Fruit fly (Drosophila melanogaster): ENCODE measurements around the gene trh.

trh gene

dm6 chr3L:327833-328232, 64.6 kb downstream of the trh start, which contains the start of the genes Atac3 and Ptpmeg (continued):
- TF ChIP-seq CG12744 (GFP tag; optimal IDR thresholded peaks at IDR 0.05) = no peak
- no peak for TF ChIP-seq PHDP (tag; optimal IDR thresholded peaks at IDR 0.05)
- peak; percentile 10 for TF ChIP-seq CG15601 (tag; optimal IDR thresholded peaks at IDR 0.05)
- no peak for TF ChIP-seq sima (GFP tag; optimal IDR thresholded peaks at IDR 0.05)
- peak; percentile 46; the same call in 1 of the 2 replicates for TF ChIP-seq sna (GFP tag; IDR thresholded peaks at IDR 0.05; ENCODE audit: partially characterized antibody)
- peak; percentile 15 for TF ChIP-seq Hmr (GFP tag; optimal IDR thresholded peaks at IDR 0.05)
- peak; percentile 51 for TF ChIP-seq hbn (GFP tag; IDR thresholded peaks at IDR 0.05; ENCODE audit: partially characterized antibody)
- TF ChIP-seq CG13287 (GFP tag; IDR thresholded peaks at IDR 0.05; ENCODE audit: partially characterized antibody) = peak; percentile 68
- peak; percentile 54; the same call in 2 of the 3 replicates for TF ChIP-seq CG14860 (GFP tag; IDR thresholded peaks at IDR 0.05; ENCODE audit: partially characterized antibody)
- TF ChIP-seq Dll (GFP tag; IDR thresholded peaks at IDR 0.05; ENCODE audit: partially characterized antibody) = peak; percentile 75
- TF ChIP-seq sug (tag; optimal IDR thresholded peaks at IDR 0.05) = peak; percentile 0
- peak; percentile 58 for TF ChIP-seq Lhr (GFP tag; optimal IDR thresholded peaks at IDR 0.05)
- TF ChIP-seq ssp (GFP tag; IDR thresholded peaks at IDR 0.05) = no peak
- peak; percentile 30 for TF ChIP-seq CG17829 (tag; optimal IDR thresholded peaks at IDR 0.05)
- no peak for TF ChIP-seq Deaf1 (tag; optimal IDR thresholded peaks at IDR 0.05)
- TF ChIP-seq HLH4C (GFP tag; IDR thresholded peaks at IDR 0.05; ENCODE audit: partially characterized antibody) = peak; percentile 29; the same call in 1 of the 3 replicates
- TF ChIP-seq Bgb (GFP tag; IDR thresholded peaks at IDR 0.05; ENCODE audit: partially characterized antibody) = peak; percentile 18; the same call in 1 of the 2 replicates
- TF ChIP-seq Med (GFP tag) = peak; percentile 34

- peak; percentile 17 for TF ChIP-seq Nf-YC (tag; optimal IDR thresholded peaks at IDR 0.05)
- TF ChIP-seq pita (GFP tag; optimal IDR thresholded peaks at IDR 0.05) = no peak
- TF ChIP-seq nom (GFP tag; optimal IDR thresholded peaks at IDR 0.05) = no peak
- no peak for TF ChIP-seq Elba2 (GFP tag; optimal IDR thresholded peaks at IDR 0.05)
- no peak for TF ChIP-seq al (GFP tag; IDR thresholded peaks at IDR 0.05)
- no peak for TF ChIP-seq Stat92E (GFP tag; optimal IDR thresholded peaks at IDR 0.05)
- TF ChIP-seq sens-2 (GFP tag; IDR thresholded peaks at IDR 0.05) = no peak
- no peak for TF ChIP-seq bcd (GFP tag; optimal IDR thresholded peaks at IDR 0.05)
- TF ChIP-seq Hr3 (GFP tag; optimal IDR thresholded peaks at IDR 0.05) = no peak
- TF ChIP-seq CG7745 (tag; optimal IDR thresholded peaks at IDR 0.05) = no peak
- TF ChIP-seq CG13424 (tag; optimal IDR thresholded peaks at IDR 0.05) = no peak
- TF ChIP-seq kay (GFP tag; optimal IDR thresholded peaks at IDR 0.05) = peak; percentile 50
- TF ChIP-seq CG13894 (tag; optimal IDR thresholded peaks at IDR 0.05) = no peak
- TF ChIP-seq Vsx1 (GFP tag; optimal IDR thresholded peaks at IDR 0.05) = no peak
- no peak for TF ChIP-seq aop (GFP tag; IDR thresholded peaks at IDR 0.05)
- no peak for TF ChIP-seq CG2875 (GFP tag; optimal IDR thresholded peaks at IDR 0.05)
- TF ChIP-seq CG15073 (GFP tag; optimal IDR thresholded peaks at IDR 0.05) = no peak
- no peak for TF ChIP-seq Adf1 (GFP tag; IDR thresholded peaks at IDR 0.05)
- no peak for TF ChIP-seq hb (GFP tag; IDR thresholded peaks at IDR 0.05; ENCODE audit: partially characterized antibody)
- TF ChIP-seq en (GFP tag; optimal IDR thresholded peaks at IDR 0.05) = no peak
- TF ChIP-seq mam (GFP tag; optimal IDR thresholded peaks at IDR 0.05) = peak; percentile 17
- TF ChIP-seq CG6175 (GFP tag; IDR thresholded peaks at IDR 0.05) = no peak
- no peak for TF ChIP-seq ro (GFP tag; IDR thresholded peaks at IDR 0.05)
- no peak for TF ChIP-seq CG10462 (GFP tag; optimal IDR thresholded peaks at IDR 0.05)
- TF ChIP-seq CG12155 (GFP tag; optimal IDR thresholded peaks at IDR 0.05) = no peak
- TF ChIP-seq CG6813 (GFP tag; optimal IDR thresholded peaks at IDR 0.05) = no peak
- TF ChIP-seq caup (GFP tag; optimal IDR thresholded peaks at IDR 0.05; ENCODE audit: severe bottlenecking) = no peak
- TF ChIP-seq CG15011 (GFP tag; optimal IDR thresholded peaks at IDR 0.05) = no peak
- no peak for TF ChIP-seq CG17912 (GFP tag; optimal IDR thresholded peaks at IDR 0.05)
- peak; percentile 56; the same call in 2 of the 3 replicates for TF ChIP-seq Doc3 (GFP tag; IDR thresholded peaks at IDR 0.05; ENCODE audit: partially characterized antibody)
- TF ChIP-seq Opbp (GFP tag; IDR thresholded peaks at IDR 0.05; ENCODE audit: partially characterized antibody) = peak; percentile 21; the same call in 2 of the 3 replicates
Observed at dm6 chr3L:324486-324885, 67.9 kb downstream of the trh start, which contains the start of gene CG32344. Gene CG32344, minus strand, starts transcription at chr3L:324720.
